Worm (Caenorhabditis elegans) whole organism, L1 larva: ENCODE results near the gene gpa-8.

Experiments used
- blmp-1 ChIP-seq: fragments of 150-350 bp; optimal IDR thresholded peaks from 2 replicates; lab custom pipeline; 2014; ENCODE audit warnings: missing biosample characterization, missing genetic modification characterization
- ces-1 ChIP-seq: fragments of 150-350 bp; optimal IDR thresholded peaks from 2 replicates; lab custom pipeline; 2014; ENCODE audit warnings: missing biosample characterization, missing genetic modification reagents, missing genetic modification characterization
- egl-27 ChIP-seq, 2 experiments: fragments of 150-350 bp in 1 of 2; sonication (generic microtip); optimal IDR thresholded peaks; 3 replicates each; lab custom pipeline; 2017 to 2018; ENCODE audit warnings: missing biosample characterization in 2 of 2, missing genetic modification characterization in 2 of 2, missing genetic modification reagents in 2 of 2
- jun-1 ChIP-seq: fragments of 150-350 bp; optimal IDR thresholded peaks from 2 replicates; lab custom pipeline; 2014; ENCODE audit warnings: missing biosample characterization, missing genetic modification reagents, missing genetic modification characterization
- lin-39 ChIP-seq: fragments of 150-350 bp; optimal IDR thresholded peaks from 2 replicates; lab custom pipeline; 2014; ENCODE audit warnings: missing biosample characterization, missing genetic modification reagents, missing genetic modification characterization
- nhr-28 ChIP-seq: fragments of 150-350 bp; optimal IDR thresholded peaks from 2 replicates; lab custom pipeline; 2014; ENCODE audit warnings: missing biosample characterization, missing genetic modification characterization
- sox-4 ChIP-seq: sonication (generic microtip); optimal IDR thresholded peaks from 2 replicates; lab custom pipeline; 2016; ENCODE audit warnings: missing genetic modification characterization, missing compliant biosample characterization
- unc-62 ChIP-seq: fragments of 150-350 bp; optimal IDR thresholded peaks from 2 replicates; lab custom pipeline; 2014; ENCODE audit warnings: missing biosample characterization, missing genetic modification reagents, missing genetic modification characterization

DNA sequence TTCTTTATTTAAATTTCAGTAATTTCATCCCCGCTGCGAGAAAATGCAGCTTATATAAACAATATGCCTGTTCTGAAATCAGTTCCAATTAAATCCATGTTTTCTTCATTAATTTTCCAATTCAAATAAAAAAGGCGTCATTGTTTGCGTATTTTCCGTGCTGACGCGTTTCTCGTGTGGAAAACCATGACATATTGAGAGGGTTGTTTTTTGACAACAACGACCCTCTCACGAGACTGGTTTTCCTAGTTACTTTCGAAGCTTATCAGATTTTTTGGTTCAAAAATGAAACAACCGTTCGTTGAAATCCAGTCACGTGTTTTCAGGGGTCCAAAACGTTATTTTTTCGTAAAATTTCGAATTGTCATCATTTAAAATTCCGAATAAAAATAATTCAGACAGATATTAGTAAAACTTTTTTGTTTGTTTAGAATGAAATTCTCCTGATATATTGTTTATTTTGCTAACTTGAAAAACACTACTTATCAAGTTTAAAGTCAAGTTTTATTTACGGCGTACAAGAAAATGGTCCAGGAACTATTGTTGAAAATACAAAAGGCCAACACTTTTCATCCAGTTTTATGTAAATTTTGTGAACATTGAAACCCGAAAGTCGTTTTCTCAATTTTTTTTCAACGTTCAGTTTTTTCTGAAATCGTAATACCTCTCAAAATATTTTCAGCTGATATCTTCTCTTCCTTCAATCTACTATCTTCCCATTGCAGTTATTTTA, 40.6 kb downstream of the gpa-8 start, which contains the start of gene C14C10.5:
- TF ChIP-seq blmp-1 (no peak), egl-27 (tag; optimal IDR thresholded peaks at IDR 0.05; lab: Kevin White, UChicago) (no peak), unc-62 (GFP tag; lab: Kevin White, UChicago) (no peak), ces-1 (no peak), lin-39 (tag; lab: Kevin White, UChicago) (no peak), jun-1 (no peak), nhr-28 (no peak), sox-4 (no peak)
